Worm (Caenorhabditis elegans) whole organism, late embryonic: ENCODE results near the gene ttm-1.

Experiments
- C08G9.2 ChIP-seq: sonication (generic microtip); optimal IDR thresholded peaks from 2 replicates; lab custom pipeline; 2016; ENCODE audit warnings: mild to moderate bottlenecking, missing genetic modification characterization, moderate library complexity, missing compliant biosample characterization
- ama-1 ChIP-seq: fragments of 150-350 bp; optimal IDR thresholded peaks from 2 replicates; lab custom pipeline; 2014
- ceh-45 ChIP-seq: fragments of 200-800 bp; sonication (Bioruptor generic); IDR thresholded peaks from 2 replicates; pipeline ENCODE4 v1.3.6; 2022; ENCODE audit warnings: missing genetic modification reagents, missing genetic modification characterization, missing compliant biosample characterization
- dmd-4 ChIP-seq: sonication (generic microtip); optimal IDR thresholded peaks from 2 replicates; lab custom pipeline; 2016; ENCODE audit warnings: borderline replicate concordance, missing genetic modification characterization, missing compliant biosample characterization
- nhr-11 ChIP-seq: fragments of 150-350 bp; optimal IDR thresholded peaks from 2 replicates; lab custom pipeline; 2014; ENCODE audit warnings: missing biosample characterization, missing genetic modification characterization
- nhr-232 ChIP-seq: sonication (generic microtip); optimal IDR thresholded peaks from 2 replicates; lab custom pipeline; 2016; ENCODE audit warnings: missing genetic modification characterization, missing compliant biosample characterization

DNA sequence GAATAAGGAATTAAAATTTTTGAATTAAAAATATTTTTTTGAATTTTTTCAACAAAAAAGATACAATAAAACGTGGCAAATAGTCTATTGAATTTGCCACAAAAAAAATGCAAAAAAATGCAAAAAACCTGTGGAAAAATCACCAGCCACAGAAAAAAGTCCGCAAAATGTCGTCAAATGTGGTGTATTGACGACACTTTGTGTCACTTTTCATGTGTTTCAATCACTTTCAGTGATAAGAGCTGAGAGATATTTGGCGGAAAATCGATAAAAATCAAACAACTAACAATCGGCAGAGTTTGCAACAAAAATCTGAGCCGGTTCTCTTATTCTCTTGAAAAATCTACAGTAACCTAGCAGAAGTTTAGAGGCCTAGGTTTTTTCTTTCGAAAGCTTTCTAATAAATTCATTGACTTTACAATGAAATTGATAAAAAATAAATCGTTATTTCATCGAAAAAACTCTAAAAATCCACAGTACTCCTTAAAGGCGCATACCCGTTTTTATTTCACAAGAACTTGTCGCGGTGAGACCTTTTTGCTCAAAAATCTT, 5.1 kb upstream of the ttm-1 start:
- TF ChIP-seq C08G9.2 (tag; lab: Kevin White, UChicago) (no peak), nhr-232 (no peak), ama-1 (no peak), ceh-45 (GFP tag; lab: Robert Waterston, UW) (no peak), dmd-4 (no peak), nhr-11 (tag; lab: Kevin White, UChicago) (no peak)
